Comparison of ENCODE assay signal across 3 fruit fly cellular contexts in genomic region chr2L:3372483-3372929, dm6.
TF ChIP-seq lines count a peak whose summit lies in the region.

No protein-coding gene starts in this region.

TF ChIP-seq in whole organism, adult, 20 proteins besides CTCF, POLR2A, EP300 and RAD21 (continued from another document):
- TF ChIP-seq Clk (GFP tag; optimal IDR thresholded peaks at IDR 0.05; lab: Kevin White, UChicago), result peak; percentile 2

TF ChIP-seq in whole organism, embryonic, 481 proteins besides CTCF, POLR2A, EP300 and RAD21 (continued from another document and continues in another):
- TF ChIP-seq CG15269 (tag; optimal IDR thresholded peaks at IDR 0.05; lab: Kevin White, UChicago) (peak; percentile 25), H15 (GFP tag; IDR thresholded peaks at IDR 0.05; lab: Robert Waterston, UW) (no peak), Myb (GFP tag; optimal IDR thresholded peaks at IDR 0.05; lab: Kevin White, UChicago) (no peak), lilli (GFP tag; optimal IDR thresholded peaks at IDR 0.05; lab: Kevin White, UChicago) (no peak), CG10209 (GFP tag; optimal IDR thresholded peaks at IDR 0.05; lab: Kevin White, UChicago) (peak; percentile 3), CoRest (tag; optimal IDR thresholded peaks at IDR 0.05; lab: Kevin White, UChicago) (peak; percentile 12), gce (GFP tag; IDR thresholded peaks at IDR 0.05; lab: Robert Waterston, UW) (no peak), CG34224 (GFP tag; IDR thresholded peaks at IDR 0.05; lab: Robert Waterston, UW; ENCODE audit: partially characterized antibody) (0 out of 3 replicates have a peak, but pooled peaks have one; percentile 27), Asciz (GFP tag; optimal IDR thresholded peaks at IDR 0.05; lab: Kevin White, UChicago) (no peak), bowl (GFP tag; IDR thresholded peaks at IDR 0.05; lab: Robert Waterston, UW) (no peak), caup (GFP tag; optimal IDR thresholded peaks at IDR 0.05; lab: Kevin White, UChicago; ENCODE audit: severe bottlenecking) (peak; percentile 9), CG8290 (GFP tag; optimal IDR thresholded peaks at IDR 0.05; lab: Kevin White, UChicago) (no peak), CG8290 (tag; optimal IDR thresholded peaks at IDR 0.05; lab: Kevin White, UChicago) (peak in 1 of 2 experiments; percentile 35), pho (GFP tag; optimal IDR thresholded peaks at IDR 0.05; lab: Kevin White, UChicago) (peak; percentile 3), zf30C (GFP tag; optimal IDR thresholded peaks at IDR 0.05; lab: Kevin White, UChicago) (peak; percentile 72), Drgx (GFP tag; IDR thresholded peaks at IDR 0.05; lab: Robert Waterston, UW) (0 out of 2 replicates have a peak, but pooled peaks have one; percentile 10), mam (GFP tag; optimal IDR thresholded peaks at IDR 0.05; lab: Kevin White, UChicago) (peak; percentile 29), CG7963 (GFP tag; IDR thresholded peaks at IDR 0.05; lab: Robert Waterston, UW; ENCODE audit: partially characterized antibody) (peak; percentile 42; the same call in 1 of the 3 replicates), danr (GFP tag; IDR thresholded peaks at IDR 0.05; lab: Robert Waterston, UW) (no peak), ranshi (GFP tag; IDR thresholded peaks at IDR 0.05; lab: Robert Waterston, UW) (no peak), Atf6 (GFP tag; IDR thresholded peaks at IDR 0.05; lab: Robert Waterston, UW) (0 out of 2 replicates have a peak, but pooled peaks have one; percentile 13), gcm (GFP tag; optimal IDR thresholded peaks at IDR 0.05; lab: Kevin White, UChicago) (no peak), CG8089 (GFP tag; optimal IDR thresholded peaks at IDR 0.05; lab: Kevin White, UChicago) (peak; percentile 10), knrl (GFP tag; IDR thresholded peaks at IDR 0.05; lab: Robert Waterston, UW; ENCODE audit: partially characterized antibody) (peak; percentile 49; the same call in 2 of the 3 replicates), Dad (GFP tag; optimal IDR thresholded peaks at IDR 0.05; lab: Kevin White, UChicago) (no peak), Sox102F (GFP tag; optimal IDR thresholded peaks at IDR 0.05; lab: Kevin White, UChicago) (peak; percentile 16), CG32767 (GFP tag; IDR thresholded peaks at IDR 0.05; lab: Robert Waterston, UW) (no peak), CG2678 (tag; optimal IDR thresholded peaks at IDR 0.05; lab: Kevin White, UChicago) (peak; percentile 16), ro (GFP tag; IDR thresholded peaks at IDR 0.05; lab: Robert Waterston, UW) (no peak), CG33213 (GFP tag; optimal IDR thresholded peaks at IDR 0.05; lab: Kevin White, UChicago) (peak; percentile 19), klu (GFP tag; IDR thresholded peaks at IDR 0.05; lab: Robert Waterston, UW) (no peak), Meics (GFP tag; optimal IDR thresholded peaks at IDR 0.05; lab: Kevin White, UChicago) (peak; percentile 4), Ets65A (GFP tag; lab: Kevin White, UChicago) (peak; percentile 91), slbo (GFP tag; IDR thresholded peaks at IDR 0.05; lab: Robert Waterston, UW) (peak; percentile 31; the same call in 1 of the 2 replicates), amos (GFP tag; IDR thresholded peaks at IDR 0.05; lab: Robert Waterston, UW; ENCODE audit: partially characterized antibody) (peak; percentile 54), Oli (tag; optimal IDR thresholded peaks at IDR 0.05; lab: Kevin White, UChicago) (peak; percentile 13), nerfin-2 (GFP tag; IDR thresholded peaks at IDR 0.05; lab: Robert Waterston, UW; ENCODE audit: partially characterized antibody) (0 out of 2 replicates have a peak, but pooled peaks have one; percentile 8), nerfin-1 (tag; optimal IDR thresholded peaks at IDR 0.05; lab: Kevin White, UChicago) (no peak), NfI (GFP tag; optimal IDR thresholded peaks at IDR 0.05; lab: Kevin White, UChicago) (peak; percentile 4), row (GFP tag; IDR thresholded peaks at IDR 0.05; lab: Robert Waterston, UW) (peak; percentile 40; the same call in 2 of the 3 replicates), gem (tag; optimal IDR thresholded peaks at IDR 0.05; lab: Kevin White, UChicago) (peak; percentile 41), lov (optimal IDR thresholded peaks at IDR 0.05; lab: Kevin White, UChicago) (no peak), lov (GFP tag; IDR thresholded peaks at IDR 0.05; lab: Robert Waterston, UW) (0 out of 3 replicates have a peak, but pooled peaks have one; percentile 5), CG6791 (GFP tag; IDR thresholded peaks at IDR 0.05; lab: Robert Waterston, UW; ENCODE audit: partially characterized antibody) (0 out of 3 replicates have a peak, but pooled peaks have one; percentile 19), emc (GFP tag; optimal IDR thresholded peaks at IDR 0.05; lab: Kevin White, UChicago) (no peak), nom (GFP tag; optimal IDR thresholded peaks at IDR 0.05; lab: Kevin White, UChicago) (no peak), CG4282 (GFP tag; optimal IDR thresholded peaks at IDR 0.05; lab: Kevin White, UChicago) (no peak), E2f1 (GFP tag; IDR thresholded peaks at IDR 0.05; lab: Robert Waterston, UW) (no peak), CG9437 (GFP tag; optimal IDR thresholded peaks at IDR 0.05; lab: Kevin White, UChicago) (no peak), croc (GFP tag; conservative IDR thresholded peaks at IDR 0.05; lab: Robert Waterston, UW) (no peak), CG2120 (GFP tag; optimal IDR thresholded peaks at IDR 0.05; lab: Kevin White, UChicago) (peak; percentile 18), vnd (GFP tag; IDR thresholded peaks at IDR 0.05; lab: Robert Waterston, UW; ENCODE audit: partially characterized antibody) (peak; percentile 22; the same call in 1 of the 3 replicates), Xrp1 (GFP tag; IDR thresholded peaks at IDR 0.05; lab: Robert Waterston, UW) (0 out of 2 replicates have a peak, but pooled peaks have one; percentile 48), CG18011 (GFP tag; optimal IDR thresholded peaks at IDR 0.05; lab: Kevin White, UChicago) (no peak), CG3065 (GFP tag; optimal IDR thresholded peaks at IDR 0.05; lab: Kevin White, UChicago) (peak; percentile 65), schlank (tag; optimal IDR thresholded peaks at IDR 0.05; lab: Kevin White, UChicago) (no peak), CG10147 (GFP tag; optimal IDR thresholded peaks at IDR 0.05; lab: Kevin White, UChicago) (no peak), Med (GFP tag; lab: Kevin White, UChicago) (peak; percentile 87), wdn (GFP tag; IDR thresholded peaks at IDR 0.05; lab: Robert Waterston, UW) (0 out of 2 replicates have a peak, but pooled peaks have one; percentile 22), nmo (GFP tag; optimal IDR thresholded peaks at IDR 0.05; lab: Kevin White, UChicago) (peak; percentile 16), inv (GFP tag; IDR thresholded peaks at IDR 0.05; lab: Robert Waterston, UW; ENCODE audit: partially characterized antibody) (0 out of 2 replicates have a peak, but pooled peaks have one; percentile 23)

TF ChIP-seq in whole organism, prepupa, 60 proteins besides CTCF, POLR2A, EP300 and RAD21 (continued from another document):
- TF ChIP-seq fkh (GFP tag; optimal IDR thresholded peaks at IDR 0.05; lab: Kevin White, UChicago) (no peak), CG16779 (tag; optimal IDR thresholded peaks at IDR 0.05; lab: Kevin White, UChicago) (no peak), CG3032 (tag; optimal IDR thresholded peaks at IDR 0.05; lab: Kevin White, UChicago) (no peak), achi (GFP tag; optimal IDR thresholded peaks at IDR 0.05; lab: Kevin White, UChicago) (peak; percentile 13), Sox15 (GFP tag; optimal IDR thresholded peaks at IDR 0.05; lab: Kevin White, UChicago) (no peak), CG8632 (GFP tag; optimal IDR thresholded peaks at IDR 0.05; lab: Kevin White, UChicago) (no peak), pdm3 (GFP tag; optimal IDR thresholded peaks at IDR 0.05; lab: Kevin White, UChicago) (peak; percentile 12), Lpt (GFP tag; optimal IDR thresholded peaks at IDR 0.05; lab: Kevin White, UChicago) (no peak), Blimp-1 (GFP tag; optimal IDR thresholded peaks at IDR 0.05; lab: Kevin White, UChicago) (no peak), Sox14 (GFP tag; optimal IDR thresholded peaks at IDR 0.05; lab: Kevin White, UChicago) (no peak), Gug (GFP tag; IDR thresholded peaks at IDR 0.05; lab: Robert Waterston, UW) (peak; percentile 26; the same call in 1 of the 2 replicates), lz (GFP tag; optimal IDR thresholded peaks at IDR 0.05; lab: Kevin White, UChicago) (no peak), CG6276 (GFP tag; optimal IDR thresholded peaks at IDR 0.05; lab: Kevin White, UChicago) (peak; percentile 41), esn (GFP tag; optimal IDR thresholded peaks at IDR 0.05; lab: Kevin White, UChicago) (peak; percentile 61), Hr38 (GFP tag; optimal IDR thresholded peaks at IDR 0.05; lab: Kevin White, UChicago) (no peak), acj6 (GFP tag; optimal IDR thresholded peaks at IDR 0.05; lab: Kevin White, UChicago) (peak; percentile 11), Ets21C (GFP tag; optimal IDR thresholded peaks at IDR 0.05; lab: Kevin White, UChicago) (no peak), CG6808 (GFP tag; optimal IDR thresholded peaks at IDR 0.05; lab: Kevin White, UChicago) (peak; percentile 17), salr (GFP tag; optimal IDR thresholded peaks at IDR 0.05; lab: Kevin White, UChicago) (no peak), spab (GFP tag; optimal IDR thresholded peaks at IDR 0.05; lab: Kevin White, UChicago) (no peak), fd85E (GFP tag; optimal IDR thresholded peaks at IDR 0.05; lab: Kevin White, UChicago) (no peak), fd59A (GFP tag; optimal IDR thresholded peaks at IDR 0.05; lab: Kevin White, UChicago) (no peak), topi (GFP tag; optimal IDR thresholded peaks at IDR 0.05; lab: Kevin White, UChicago) (peak; percentile 16), CG4318 (GFP tag; optimal IDR thresholded peaks at IDR 0.05; lab: Kevin White, UChicago) (peak; percentile 17), CG15336 (GFP tag; IDR thresholded peaks at IDR 0.05; lab: Robert Waterston, UW) (peak; percentile 60), CG32006 (GFP tag; optimal IDR thresholded peaks at IDR 0.05; lab: Kevin White, UChicago) (peak; percentile 50), net (GFP tag; optimal IDR thresholded peaks at IDR 0.05; lab: Kevin White, UChicago) (peak; percentile 24), OdsH (GFP tag; optimal IDR thresholded peaks at IDR 0.05; lab: Kevin White, UChicago) (peak; percentile 39), dac (GFP tag; optimal IDR thresholded peaks at IDR 0.05; lab: Kevin White, UChicago) (no peak), Eip78C (GFP tag; lab: Kevin White, UChicago) (peak; percentile 73), CG8319 (GFP tag; optimal IDR thresholded peaks at IDR 0.05; lab: Kevin White, UChicago) (no peak), ss (GFP tag; optimal IDR thresholded peaks at IDR 0.05; lab: Kevin White, UChicago) (no peak), dsx (GFP tag; optimal IDR thresholded peaks at IDR 0.05; lab: Kevin White, UChicago; ENCODE audit: poor library complexity, severe bottlenecking) (no peak), CG8119 (GFP tag; IDR thresholded peaks at IDR 0.05; lab: Robert Waterston, UW) (no peak), svp (GFP tag; lab: Kevin White, UChicago) (peak; percentile 71), CG6854 (GFP tag; optimal IDR thresholded peaks at IDR 0.05; lab: Kevin White, UChicago) (no peak), CG11762 (GFP tag; optimal IDR thresholded peaks at IDR 0.05; lab: Kevin White, UChicago; ENCODE audit: insufficient read depth) (no peak), CG6163 (GFP tag; IDR thresholded peaks at IDR 0.05; lab: Robert Waterston, UW) (peak; percentile 64; the same call in 2 of the 3 replicates), Ets96B (tag; optimal IDR thresholded peaks at IDR 0.05; lab: Kevin White, UChicago) (peak; percentile 31), cyc (GFP tag; optimal IDR thresholded peaks at IDR 0.05; lab: Kevin White, UChicago) (peak; percentile 15)
